Worm (Caenorhabditis elegans) whole organism, mixed stage, embryonic: Measurements from ENCODE around the gene F13E9.9.

Experiments
- nhr-12 ChIP-seq: fragments of 150-350 bp; optimal IDR thresholded peaks from 2 replicates; lab custom pipeline; 2014; ENCODE audit warnings: missing biosample characterization, missing genetic modification characterization
- snpc-4 ChIP-seq: fragments of 150-350 bp; optimal IDR thresholded peaks from 2 replicates; lab custom pipeline; 2014; ENCODE audit warnings: missing biosample characterization, missing genetic modification characterization
- sptf-1 ChIP-seq: sonication (generic microtip); optimal IDR thresholded peaks from 2 replicates; lab custom pipeline; 2017; ENCODE audit warnings: mild to moderate bottlenecking, missing genetic modification characterization, moderate library complexity, missing compliant biosample characterization
- unc-62 ChIP-seq: fragments of 150-350 bp; optimal IDR thresholded peaks from 2 replicates; lab custom pipeline; 2014; ENCODE audit warnings: missing biosample characterization, missing genetic modification reagents, missing genetic modification characterization
- ztf-11 ChIP-seq: fragments of 150-350 bp; optimal IDR thresholded peaks from 2 replicates; lab custom pipeline; 2014; ENCODE audit warnings: missing biosample characterization, missing genetic modification characterization

ce11 chrIV:10884263-10884662 lies 14.7 kb downstream of the F13E9.9 start, which contains the start of gene F13E9.5:
- TF ChIP-seq nhr-12 (tag; lab: Kevin White, UChicago) = no peak
- TF ChIP-seq ztf-11 (tag; lab: Kevin White, UChicago) = no peak
- no peak for TF ChIP-seq sptf-1 (tag; lab: Kevin White, UChicago)
- TF ChIP-seq unc-62 (GFP tag; lab: Kevin White, UChicago) = no peak
- TF ChIP-seq snpc-4 (tag; lab: Kevin White, UChicago) = no peak
